Fruit fly (Drosophila melanogaster) whole organism, wandering third instar larva: ENCODE data around the gene Appl.

Source experiments
- Abd-B ChIP-seq: fragments of >200 bp; optimal IDR thresholded peaks from 2 replicates; lab custom pipeline; 2017; ENCODE audit warnings: missing biosample characterization, missing genetic modification characterization
- CG32264 ChIP-seq: fragments of 200-800 bp; sonication (Bioruptor generic); optimal IDR thresholded peaks from 2 replicates; lab custom pipeline; 2016; ENCODE audit warnings: missing biosample characterization, missing genetic modification characterization
- CG9705 ChIP-seq: fragments of 200-800 bp; sonication (Bioruptor generic); optimal IDR thresholded peaks from 2 replicates; lab custom pipeline; 2018; ENCODE audit warnings: missing biosample characterization, mild to moderate bottlenecking, missing genetic modification characterization
- CrebA ChIP-seq: fragments of 200-800 bp; sonication (Bioruptor generic); optimal IDR thresholded peaks from 2 replicates; lab custom pipeline; 2016; ENCODE audit warnings: missing biosample characterization, mild to moderate bottlenecking, missing genetic modification characterization, borderline replicate concordance
- Dfd ChIP-seq: fragments of >200 bp; optimal IDR thresholded peaks from 2 replicates; lab custom pipeline; 2017; ENCODE audit warnings: missing biosample characterization, missing genetic modification characterization
- Dif ChIP-seq: fragments of 200-275, 200-300 bp; sonication (Bioruptor generic); optimal IDR thresholded peaks from 2 replicates; lab custom pipeline; 2018; ENCODE audit warnings: missing biosample characterization, missing genetic modification characterization; ENCODE audit not compliant: partially characterized antibody
- GATAd ChIP-seq: sonication (Bioruptor generic); optimal IDR thresholded peaks from 2 replicates; lab custom pipeline; 2016; ENCODE audit warnings: missing biosample characterization, missing genetic modification characterization
- HLH106 ChIP-seq: fragments of 200-800 bp; optimal IDR thresholded peaks from 3 replicates; lab custom pipeline; 2019; ENCODE audit warnings: missing biosample characterization, mild to moderate bottlenecking, missing genetic modification characterization, moderate library complexity
- Hnf4 ChIP-seq: fragments of 200-800 bp; sonication (Bioruptor generic); optimal IDR thresholded peaks from 2 replicates; lab custom pipeline; 2016; ENCODE audit warnings: missing biosample characterization, mild to moderate bottlenecking, missing genetic modification characterization
- Hr78 ChIP-seq: fragments of >200 bp; optimal IDR thresholded peaks from 2 replicates; lab custom pipeline; 2017; ENCODE audit warnings: missing biosample characterization, missing genetic modification characterization
- Hr83 ChIP-seq: fragments of 200-300 bp; sonication (Bioruptor generic); optimal IDR thresholded peaks from 2 replicates; lab custom pipeline; 2016; ENCODE audit warnings: missing biosample characterization, mild to moderate bottlenecking, missing genetic modification characterization, moderate library complexity; ENCODE audit not compliant: poor library complexity, severe bottlenecking
- Jra ChIP-seq: sonication (Bioruptor generic); optimal IDR thresholded peaks from 2 replicates; lab custom pipeline; 2016; ENCODE audit warnings: missing biosample characterization, missing genetic modification characterization
- Mio ChIP-seq: sonication (Bioruptor generic); optimal IDR thresholded peaks from 2 replicates; lab custom pipeline; 2016; ENCODE audit warnings: missing biosample characterization, missing genetic modification characterization
- Myc ChIP-seq: fragments of >200 bp; optimal IDR thresholded peaks from 2 replicates; lab custom pipeline; 2017
- N ChIP-seq: fragments of >200 bp; optimal IDR thresholded peaks from 2 replicates; lab custom pipeline; 2018; ENCODE audit warnings: missing biosample characterization, missing external identifiers, missing genetic modification characterization
- OdsH ChIP-seq: fragments of 200-800 bp; sonication (Bioruptor generic); optimal IDR thresholded peaks from 2 replicates; lab custom pipeline; 2016; ENCODE audit warnings: missing biosample characterization, mild to moderate bottlenecking, missing genetic modification characterization
- Rel ChIP-seq, 2 experiments: fragments of 200-800 bp; sonication (Bioruptor generic) in 1 of 2; optimal IDR thresholded peaks; 2 replicates in 1 of 2; 3 replicates in 1 of 2; lab custom pipeline; 2016 to 2019; ENCODE audit warnings: mild to moderate bottlenecking in 2 of 2, missing biosample characterization in 2 of 2, missing genetic modification characterization in 2 of 2, moderate library complexity in 1 of 2
- Sp1 ChIP-seq: fragments of 200-800 bp; sonication (Bioruptor generic); optimal IDR thresholded peaks from 3 replicates; lab custom pipeline; 2019; ENCODE audit warnings: missing biosample characterization, mild to moderate bottlenecking, missing genetic modification characterization, moderate library complexity
- Vsx2 ChIP-seq: fragments of 200-300, 225-300 bp; sonication (Bioruptor generic); optimal IDR thresholded peaks from 2 replicates; lab custom pipeline; 2018; ENCODE audit warnings: missing biosample characterization, missing genetic modification characterization; ENCODE audit not compliant: partially characterized antibody
- br ChIP-seq: fragments of 200-800 bp; sonication (Bioruptor generic); optimal IDR thresholded peaks from 2 replicates; lab custom pipeline; 2016; ENCODE audit warnings: missing biosample characterization, missing genetic modification characterization
- brk ChIP-seq: fragments of 200-800 bp; sonication (Bioruptor generic); optimal IDR thresholded peaks from 2 replicates; lab custom pipeline; 2016; ENCODE audit warnings: missing biosample characterization, mild to moderate bottlenecking, missing genetic modification characterization
- dl ChIP-seq, 2 experiments: fragments of 175-275, 200-275 bp in 1 of 2; fragments of 200-275 bp in 1 of 2; sonication (Bioruptor generic); optimal IDR thresholded peaks; lab custom pipeline; 2018; ENCODE audit warnings: mild to moderate bottlenecking in 2 of 2, missing biosample characterization in 2 of 2, missing genetic modification characterization in 2 of 2, moderate library complexity in 2 of 2; ENCODE audit not compliant: partially characterized antibody in 2 of 2, insufficient read depth in 1 of 2
- dmrt93B ChIP-seq: fragments of 200-800 bp; sonication (Bioruptor generic); optimal IDR thresholded peaks from 2 replicates; lab custom pipeline; 2018; ENCODE audit warnings: missing biosample characterization, mild to moderate bottlenecking, missing genetic modification characterization
- dsf ChIP-seq: sonication (Bioruptor generic); optimal IDR thresholded peaks from 2 replicates; lab custom pipeline; 2016; ENCODE audit warnings: missing biosample characterization, missing genetic modification characterization, borderline replicate concordance
- ey ChIP-seq: fragments of 200-800 bp; sonication (Bioruptor generic); optimal IDR thresholded peaks from 2 replicates; lab custom pipeline; 2016; ENCODE audit warnings: missing biosample characterization, missing genetic modification characterization
- foxo ChIP-seq, 2 experiments: fragments of 200-800 bp; sonication (Bioruptor generic); optimal IDR thresholded peaks; 2 replicates in 1 of 2; 3 replicates in 1 of 2; lab custom pipeline; 2016 to 2017; ENCODE audit warnings: missing biosample characterization in 2 of 2, missing genetic modification characterization in 2 of 2
- fru ChIP-seq: fragments of 200-800 bp; sonication (Bioruptor generic); optimal IDR thresholded peaks from 3 replicates; lab custom pipeline; 2016; ENCODE audit warnings: missing biosample characterization, mild to moderate bottlenecking, missing genetic modification characterization
- h ChIP-seq: fragments of 200-800 bp; sonication (Bioruptor generic); optimal IDR thresholded peaks from 3 replicates; lab custom pipeline; 2016; ENCODE audit warnings: missing biosample characterization, mild to moderate bottlenecking, missing genetic modification characterization
- jim ChIP-seq: fragments of 175-275, 200-325 bp; sonication (Bioruptor generic); optimal IDR thresholded peaks from 2 replicates; lab custom pipeline; 2016; ENCODE audit warnings: missing biosample characterization, mild to moderate bottlenecking, missing genetic modification characterization
- lola ChIP-seq: fragments of >200 bp; optimal IDR thresholded peaks from 2 replicates; lab custom pipeline; 2017; ENCODE audit warnings: missing biosample characterization, missing genetic modification characterization
- pan ChIP-seq: fragments of >200 bp; optimal IDR thresholded peaks from 2 replicates; lab custom pipeline; 2017
- psq ChIP-seq: fragments of 200-800 bp; sonication (Bioruptor generic); optimal IDR thresholded peaks from 3 replicates; lab custom pipeline; 2017; ENCODE audit warnings: missing biosample characterization, mild to moderate bottlenecking, missing genetic modification characterization, moderate library complexity
- rgr ChIP-seq: fragments of 200-800 bp; sonication (Bioruptor generic); optimal IDR thresholded peaks from 3 replicates; lab custom pipeline; 2016; ENCODE audit warnings: missing biosample characterization, mild to moderate bottlenecking, missing genetic modification characterization
- sage ChIP-seq: fragments of 200-800 bp; sonication (Bioruptor generic); optimal IDR thresholded peaks from 2 replicates; lab custom pipeline; 2016; ENCODE audit warnings: missing biosample characterization, mild to moderate bottlenecking, missing genetic modification characterization
- sv ChIP-seq: fragments of 200-800 bp; sonication (Bioruptor generic); optimal IDR thresholded peaks from 3 replicates; lab custom pipeline; 2016; ENCODE audit warnings: missing biosample characterization, missing genetic modification characterization
- tai ChIP-seq: sonication (Bioruptor generic); optimal IDR thresholded peaks from 2 replicates; lab custom pipeline; 2016; ENCODE audit warnings: missing biosample characterization, missing genetic modification characterization
- usp ChIP-seq: fragments of >200 bp; optimal IDR thresholded peaks from 2 replicates; lab custom pipeline; 2017; ENCODE audit warnings: missing biosample characterization, missing genetic modification characterization
- woc ChIP-seq: sonication (Bioruptor generic); optimal IDR thresholded peaks from 2 replicates; lab custom pipeline; 2016; ENCODE audit warnings: missing biosample characterization, mild to moderate bottlenecking, missing genetic modification characterization

The Appl gene

DNA sequence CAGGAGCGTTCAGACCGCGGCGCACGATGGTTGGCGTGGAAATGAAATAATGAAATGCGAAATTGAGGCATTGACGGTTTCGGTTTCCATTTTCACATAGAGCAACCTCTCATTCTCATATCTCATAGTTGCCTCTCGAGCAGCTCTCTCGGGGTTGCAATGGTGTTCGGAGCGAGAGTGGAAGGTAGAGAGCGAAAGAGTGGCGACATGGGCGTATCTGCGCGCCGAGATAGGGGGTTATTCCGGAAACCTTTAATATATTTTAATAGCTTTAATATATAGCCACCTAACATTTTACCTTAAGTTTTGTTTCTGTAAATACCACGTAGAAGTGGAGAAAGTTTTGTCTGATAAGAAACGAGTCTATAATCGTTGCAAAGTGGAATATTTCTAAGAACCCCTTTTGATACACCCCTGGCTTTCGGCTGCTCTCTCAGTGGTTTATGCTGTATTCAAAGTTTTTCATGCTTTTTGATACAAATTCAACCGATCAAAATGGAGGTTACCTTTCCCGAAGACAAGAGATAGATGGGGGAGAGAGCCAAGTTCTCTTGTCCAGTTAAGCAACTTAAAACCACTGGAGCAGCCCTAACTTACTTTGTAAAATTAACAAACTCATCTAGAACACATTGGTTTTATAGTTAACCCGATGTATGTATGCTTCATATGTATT, 7.0 kb upstream of the Appl start, which contains the start of gene elav:
TSS of gene elav (minus strand) at position 48 of the 673 bp plus-strand sequence.
- TF ChIP-seq Vsx2 (GFP tag; lab: Kevin White, UChicago) (no peak), GATAd (peak; percentile 58), CrebA (no peak), Abd-B (GFP tag; lab: Kevin White, UChicago) (no peak), tai (GFP tag; lab: Kevin White, UChicago) (no peak), Dfd (GFP tag; lab: Kevin White, UChicago) (no peak), dl (GFP tag; optimal IDR thresholded peaks at IDR 0.05; lab: Kevin White, UChicago; ENCODE audit: insufficient read depth in 1 of 2, partially characterized antibody in 2 of 2) (peak; percentile 61 to 88), dsf (GFP tag; lab: Kevin White, UChicago) (peak; percentile 84), Mio (GFP tag; lab: Kevin White, UChicago) (peak; percentile 73), N (no peak), Myc (no peak), sv (GFP tag; lab: Kevin White, UChicago) (peak; percentile 98), h (peak; percentile 99), dmrt93B (GFP tag; lab: Kevin White, UChicago) (peak; percentile 97), rgr (peak; percentile 98), HLH106 (tag; lab: Kevin White, UChicago) (peak; percentile 99), Rel (GFP tag; optimal IDR thresholded peaks at IDR 0.05; lab: Kevin White, UChicago) (peak; percentile 93), Rel (tag; optimal IDR thresholded peaks at IDR 0.05; lab: Kevin White, UChicago) (peak; percentile 92), psq (GFP tag; lab: Kevin White, UChicago) (peak; percentile 94), ey (GFP tag; lab: Kevin White, UChicago) (peak; percentile 98), CG32264 (GFP tag; lab: Kevin White, UChicago) (peak; percentile 88), OdsH (GFP tag; lab: Kevin White, UChicago) (peak; percentile 98), usp (no peak), sage (GFP tag; lab: Kevin White, UChicago) (peak; percentile 93), Dif (GFP tag; lab: Kevin White, UChicago) (peak; percentile 75), brk (GFP tag; lab: Kevin White, UChicago) (peak; percentile 95), Jra (GFP tag; lab: Kevin White, UChicago) (peak; percentile 82), Sp1 (peak; percentile 99), Hnf4 (GFP tag; lab: Kevin White, UChicago) (peak; percentile 95), woc (GFP tag; lab: Kevin White, UChicago) (peak; percentile 94), foxo (GFP tag; optimal IDR thresholded peaks at IDR 0.05; lab: Kevin White, UChicago) (peak; percentile 65 to 99), lola (no peak), CG9705 (peak; percentile 99), fru (GFP tag; lab: Kevin White, UChicago) (peak; percentile 98), pan (no peak), Hr83 (GFP tag; lab: Kevin White, UChicago) (peak; percentile 49), br (GFP tag; lab: Kevin White, UChicago) (peak; percentile 98), Hr78 (GFP tag; lab: Kevin White, UChicago) (no peak), jim (GFP tag; lab: Kevin White, UChicago) (no peak)

dm6 chrX:524331-524730, 6.0 kb upstream of the Appl start:
- TF ChIP-seq fru (GFP tag; lab: Kevin White, UChicago) (peak; percentile 2), CG9705 (no peak), foxo (GFP tag; optimal IDR thresholded peaks at IDR 0.05; lab: Kevin White, UChicago) (peak in 1 of 2 experiments; percentile 20), dsf (GFP tag; lab: Kevin White, UChicago) (no peak), h (peak; percentile 12), Hr78 (GFP tag; lab: Kevin White, UChicago) (no peak), woc (GFP tag; lab: Kevin White, UChicago) (peak; percentile 49), HLH106 (tag; lab: Kevin White, UChicago) (peak; percentile 16)
